Fruit fly (Drosophila melanogaster) whole organism, wandering third instar larva: ENCODE measurements around the gene CG4069.

Experiments used
- Abd-B ChIP-seq: fragments of >200 bp; optimal IDR thresholded peaks from 2 replicates; lab custom pipeline; 2017; ENCODE audit warnings: missing biosample characterization, missing genetic modification characterization
- CG32264 ChIP-seq: fragments of 200-800 bp; sonication (Bioruptor generic); optimal IDR thresholded peaks from 2 replicates; lab custom pipeline; 2016; ENCODE audit warnings: missing biosample characterization, missing genetic modification characterization
- CG9705 ChIP-seq: fragments of 200-800 bp; sonication (Bioruptor generic); optimal IDR thresholded peaks from 2 replicates; lab custom pipeline; 2018; ENCODE audit warnings: missing biosample characterization, mild to moderate bottlenecking, missing genetic modification characterization
- CrebA ChIP-seq: fragments of 200-800 bp; sonication (Bioruptor generic); optimal IDR thresholded peaks from 2 replicates; lab custom pipeline; 2016; ENCODE audit warnings: missing biosample characterization, mild to moderate bottlenecking, missing genetic modification characterization, borderline replicate concordance
- Dfd ChIP-seq: fragments of >200 bp; optimal IDR thresholded peaks from 2 replicates; lab custom pipeline; 2017; ENCODE audit warnings: missing biosample characterization, missing genetic modification characterization
- HLH106 ChIP-seq: fragments of 200-800 bp; optimal IDR thresholded peaks from 3 replicates; lab custom pipeline; 2019; ENCODE audit warnings: missing biosample characterization, mild to moderate bottlenecking, missing genetic modification characterization, moderate library complexity
- Hr78 ChIP-seq: fragments of >200 bp; optimal IDR thresholded peaks from 2 replicates; lab custom pipeline; 2017; ENCODE audit warnings: missing biosample characterization, missing genetic modification characterization
- Hr83 ChIP-seq: fragments of 200-300 bp; sonication (Bioruptor generic); optimal IDR thresholded peaks from 2 replicates; lab custom pipeline; 2016; ENCODE audit warnings: missing biosample characterization, mild to moderate bottlenecking, missing genetic modification characterization, moderate library complexity; ENCODE audit not compliant: poor library complexity, severe bottlenecking
- Jra ChIP-seq: sonication (Bioruptor generic); optimal IDR thresholded peaks from 2 replicates; lab custom pipeline; 2016; ENCODE audit warnings: missing biosample characterization, missing genetic modification characterization
- Mio ChIP-seq: sonication (Bioruptor generic); optimal IDR thresholded peaks from 2 replicates; lab custom pipeline; 2016; ENCODE audit warnings: missing biosample characterization, missing genetic modification characterization
- Myc ChIP-seq: fragments of >200 bp; optimal IDR thresholded peaks from 2 replicates; lab custom pipeline; 2017
- N ChIP-seq: fragments of >200 bp; optimal IDR thresholded peaks from 2 replicates; lab custom pipeline; 2018; ENCODE audit warnings: missing biosample characterization, missing external identifiers, missing genetic modification characterization
- OdsH ChIP-seq: fragments of 200-800 bp; sonication (Bioruptor generic); optimal IDR thresholded peaks from 2 replicates; lab custom pipeline; 2016; ENCODE audit warnings: missing biosample characterization, mild to moderate bottlenecking, missing genetic modification characterization
- Rel ChIP-seq, 2 experiments: fragments of 200-800 bp; sonication (Bioruptor generic) in 1 of 2; optimal IDR thresholded peaks; 2 replicates in 1 of 2; 3 replicates in 1 of 2; lab custom pipeline; 2016 to 2019; ENCODE audit warnings: mild to moderate bottlenecking in 2 of 2, missing biosample characterization in 2 of 2, missing genetic modification characterization in 2 of 2, moderate library complexity in 1 of 2
- Vsx2 ChIP-seq: fragments of 200-300, 225-300 bp; sonication (Bioruptor generic); optimal IDR thresholded peaks from 2 replicates; lab custom pipeline; 2018; ENCODE audit warnings: missing biosample characterization, missing genetic modification characterization; ENCODE audit not compliant: partially characterized antibody
- br ChIP-seq: fragments of 200-800 bp; sonication (Bioruptor generic); optimal IDR thresholded peaks from 2 replicates; lab custom pipeline; 2016; ENCODE audit warnings: missing biosample characterization, missing genetic modification characterization
- brk ChIP-seq: fragments of 200-800 bp; sonication (Bioruptor generic); optimal IDR thresholded peaks from 2 replicates; lab custom pipeline; 2016; ENCODE audit warnings: missing biosample characterization, mild to moderate bottlenecking, missing genetic modification characterization
- dl ChIP-seq, 2 experiments: fragments of 175-275, 200-275 bp in 1 of 2; fragments of 200-275 bp in 1 of 2; sonication (Bioruptor generic); optimal IDR thresholded peaks; lab custom pipeline; 2018; ENCODE audit warnings: mild to moderate bottlenecking in 2 of 2, missing biosample characterization in 2 of 2, missing genetic modification characterization in 2 of 2, moderate library complexity in 2 of 2; ENCODE audit not compliant: partially characterized antibody in 2 of 2, insufficient read depth in 1 of 2
- dmrt93B ChIP-seq: fragments of 200-800 bp; sonication (Bioruptor generic); optimal IDR thresholded peaks from 2 replicates; lab custom pipeline; 2018; ENCODE audit warnings: missing biosample characterization, mild to moderate bottlenecking, missing genetic modification characterization
- dsf ChIP-seq: sonication (Bioruptor generic); optimal IDR thresholded peaks from 2 replicates; lab custom pipeline; 2016; ENCODE audit warnings: missing biosample characterization, missing genetic modification characterization, borderline replicate concordance
- ey ChIP-seq: fragments of 200-800 bp; sonication (Bioruptor generic); optimal IDR thresholded peaks from 2 replicates; lab custom pipeline; 2016; ENCODE audit warnings: missing biosample characterization, missing genetic modification characterization
- foxo ChIP-seq, 2 experiments: fragments of 200-800 bp; sonication (Bioruptor generic); optimal IDR thresholded peaks; 2 replicates in 1 of 2; 3 replicates in 1 of 2; lab custom pipeline; 2016 to 2017; ENCODE audit warnings: missing biosample characterization in 2 of 2, missing genetic modification characterization in 2 of 2
- fru ChIP-seq: fragments of 200-800 bp; sonication (Bioruptor generic); optimal IDR thresholded peaks from 3 replicates; lab custom pipeline; 2016; ENCODE audit warnings: missing biosample characterization, mild to moderate bottlenecking, missing genetic modification characterization
- h ChIP-seq: fragments of 200-800 bp; sonication (Bioruptor generic); optimal IDR thresholded peaks from 3 replicates; lab custom pipeline; 2016; ENCODE audit warnings: missing biosample characterization, mild to moderate bottlenecking, missing genetic modification characterization
- jim ChIP-seq: fragments of 175-275, 200-325 bp; sonication (Bioruptor generic); optimal IDR thresholded peaks from 2 replicates; lab custom pipeline; 2016; ENCODE audit warnings: missing biosample characterization, mild to moderate bottlenecking, missing genetic modification characterization
- lola ChIP-seq: fragments of >200 bp; optimal IDR thresholded peaks from 2 replicates; lab custom pipeline; 2017; ENCODE audit warnings: missing biosample characterization, missing genetic modification characterization
- pan ChIP-seq: fragments of >200 bp; optimal IDR thresholded peaks from 2 replicates; lab custom pipeline; 2017
- rgr ChIP-seq: fragments of 200-800 bp; sonication (Bioruptor generic); optimal IDR thresholded peaks from 3 replicates; lab custom pipeline; 2016; ENCODE audit warnings: missing biosample characterization, mild to moderate bottlenecking, missing genetic modification characterization
- sage ChIP-seq: fragments of 200-800 bp; sonication (Bioruptor generic); optimal IDR thresholded peaks from 2 replicates; lab custom pipeline; 2016; ENCODE audit warnings: missing biosample characterization, mild to moderate bottlenecking, missing genetic modification characterization
- usp ChIP-seq: fragments of >200 bp; optimal IDR thresholded peaks from 2 replicates; lab custom pipeline; 2017; ENCODE audit warnings: missing biosample characterization, missing genetic modification characterization
- woc ChIP-seq: sonication (Bioruptor generic); optimal IDR thresholded peaks from 2 replicates; lab custom pipeline; 2016; ENCODE audit warnings: missing biosample characterization, mild to moderate bottlenecking, missing genetic modification characterization

The CG4069 gene

dm6 chr3L:12572366-12572765, 35.3 kb upstream of the CG4069 start, which contains the start of gene sowah (continued):
- TF ChIP-seq jim (GFP tag; lab: Kevin White, UChicago) (peak; percentile 65), br (GFP tag; lab: Kevin White, UChicago) (no peak), usp (GFP tag; lab: Kevin White, UChicago) (no peak), ey (peak; percentile 3), OdsH (GFP tag; lab: Kevin White, UChicago) (no peak), rgr (peak; percentile 39), pan (lab: Kevin White, UChicago) (no peak)

dm6 chr3L:12566065-12566730, 29.1 kb upstream of the CG4069 start:
- TF ChIP-seq Rel (GFP tag; optimal IDR thresholded peaks at IDR 0.05; lab: Kevin White, UChicago) (no peak), Rel (tag; optimal IDR thresholded peaks at IDR 0.05; lab: Kevin White, UChicago) (peak; percentile 23), dmrt93B (GFP tag; lab: Kevin White, UChicago) (no peak)

dm6 chr3L:12565422-12565821, 28.3 kb upstream of the CG4069 start:
- TF ChIP-seq lola (GFP tag; lab: Kevin White, UChicago) (no peak), Abd-B (no peak), HLH106 (tag; lab: Kevin White, UChicago) (no peak), br (GFP tag; lab: Kevin White, UChicago) (no peak), dsf (GFP tag; lab: Kevin White, UChicago) (no peak), brk (GFP tag; lab: Kevin White, UChicago) (no peak), rgr (no peak), Myc (lab: Kevin White, UChicago) (no peak), CG32264 (GFP tag; lab: Kevin White, UChicago) (no peak), Hr83 (GFP tag; lab: Kevin White, UChicago) (no peak), dmrt93B (GFP tag; lab: Kevin White, UChicago) (no peak), pan (lab: Kevin White, UChicago) (no peak), Mio (no peak), N (GFP tag; lab: Kevin White, UChicago) (no peak), jim (GFP tag; lab: Kevin White, UChicago) (no peak), usp (GFP tag; lab: Kevin White, UChicago) (no peak), Vsx2 (GFP tag; lab: Kevin White, UChicago) (no peak), sage (GFP tag; lab: Kevin White, UChicago) (no peak)

dm6 chr3L:12564979-12565378, 27.9 kb upstream of the CG4069 start:
- TF ChIP-seq ey (no peak), dmrt93B (GFP tag; lab: Kevin White, UChicago) (no peak), CG9705 (GFP tag; lab: Kevin White, UChicago) (no peak), CrebA (no peak), Hr78 (GFP tag; lab: Kevin White, UChicago) (no peak), rgr (no peak), Rel (GFP tag; optimal IDR thresholded peaks at IDR 0.05; lab: Kevin White, UChicago) (no peak), Rel (tag; optimal IDR thresholded peaks at IDR 0.05; lab: Kevin White, UChicago) (no peak)

- TF ChIP-seq Dfd (GFP tag; lab: Kevin White, UChicago) (peak; percentile 99), dsf (GFP tag; lab: Kevin White, UChicago) (no peak)
These were observed 27.2 kb upstream of the CG4069 start for dm6 chr3L:12564284-12564683.

dm6 chr3L:12559273-12559672, 22.2 kb upstream of the CG4069 start:
- TF ChIP-seq h, result peak; percentile 12
- TF ChIP-seq woc (GFP tag; lab: Kevin White, UChicago), result peak; percentile 42
- peak in 1 of 2 experiments; percentile 1 for TF ChIP-seq foxo (GFP tag; optimal IDR thresholded peaks at IDR 0.05; lab: Kevin White, UChicago)
- TF ChIP-seq Jra (GFP tag; lab: Kevin White, UChicago), result no peak
- TF ChIP-seq br (GFP tag; lab: Kevin White, UChicago), result peak; percentile 6
- TF ChIP-seq HLH106 (tag; lab: Kevin White, UChicago), result peak; percentile 16
- peak; percentile 25 for TF ChIP-seq fru (GFP tag; lab: Kevin White, UChicago)
- TF ChIP-seq N (GFP tag; lab: Kevin White, UChicago), result no peak
- TF ChIP-seq dl (GFP tag; optimal IDR thresholded peaks at IDR 0.05; lab: Kevin White, UChicago; ENCODE audit: insufficient read depth in 1 of 2, partially characterized antibody in 2 of 2), result no peak
- TF ChIP-seq ey, result peak; percentile 6
